Worm (Caenorhabditis elegans) whole organism, L2 larva: Measurements from ENCODE around the gene cdc-50.B.

Experiments used
- R02D3.7 ChIP-seq: fragments of 150-350 bp; optimal IDR thresholded peaks from 2 replicates; lab custom pipeline; 2014; ENCODE audit warnings: missing biosample characterization, missing genetic modification characterization
- ceh-16 ChIP-seq: fragments of 150-350 bp; optimal IDR thresholded peaks from 2 replicates; lab custom pipeline; 2014; ENCODE audit warnings: missing biosample characterization, missing genetic modification characterization
- mab-5 ChIP-seq: fragments of 150-350 bp; optimal IDR thresholded peaks from 2 replicates; lab custom pipeline; 2014; ENCODE audit warnings: missing biosample characterization, missing genetic modification characterization
- nhr-237 ChIP-seq: fragments of 150-350 bp; optimal IDR thresholded peaks from 2 replicates; lab custom pipeline; 2014; ENCODE audit warnings: missing biosample characterization, missing genetic modification characterization

ce11 chrIV:8790144-8790543 is 25.5 kb downstream of the cdc-50.B start, which contains the start of gene sru-35:
- no peak for TF ChIP-seq nhr-237 (tag; lab: Kevin White, UChicago)
- TF ChIP-seq ceh-16 (tag; lab: Kevin White, UChicago) = no peak
- TF ChIP-seq R02D3.7 (tag; lab: Kevin White, UChicago) = no peak
- no peak for TF ChIP-seq mab-5 (tag; lab: Kevin White, UChicago)
